Worm (Caenorhabditis elegans) whole organism, early embryonic: ENCODE measurements around the gene F13A2.5.

Source experiments
- B0310.2 ChIP-seq: sonication (generic microtip); optimal IDR thresholded peaks from 2 replicates; lab custom pipeline; 2016; ENCODE audit warnings: mild to moderate bottlenecking, missing genetic modification characterization, missing compliant biosample characterization
- F13C5.2 ChIP-seq: sonication (generic microtip); optimal IDR thresholded peaks from 2 replicates; lab custom pipeline; 2017; ENCODE audit warnings: mild to moderate bottlenecking, missing genetic modification characterization, inconsistent platforms, missing compliant biosample characterization
- aly-1 ChIP-seq: sonication (generic microtip); optimal IDR thresholded peaks from 2 replicates; lab custom pipeline; 2016; ENCODE audit warnings: missing genetic modification characterization, missing compliant biosample characterization
- ama-1 ChIP-seq: fragments of 150-350 bp; optimal IDR thresholded peaks from 2 replicates; lab custom pipeline; 2014
- ceh-13 ChIP-seq: fragments of 200-800 bp; sonication (Bioruptor generic); optimal IDR thresholded peaks from 2 replicates; lab custom pipeline; 2018; ENCODE audit warnings: mild to moderate bottlenecking, missing genetic modification characterization, missing compliant biosample characterization
- ceh-36 ChIP-seq: sonication (generic microtip); optimal IDR thresholded peaks from 2 replicates; lab custom pipeline; 2016; ENCODE audit warnings: missing genetic modification characterization, inconsistent platforms, missing compliant biosample characterization
- ets-7 ChIP-seq: sonication (generic microtip); optimal IDR thresholded peaks from 2 replicates; lab custom pipeline; 2016; ENCODE audit warnings: missing genotype, missing genetic modification characterization, missing compliant biosample characterization
- flt-1 ChIP-seq: fragments of 200-800 bp; sonication (Bioruptor generic); IDR thresholded peaks from 2 replicates; pipeline ENCODE4 v1.3.6; 2022; ENCODE audit warnings: missing genetic modification characterization, missing compliant biosample characterization
- hmbx-1 ChIP-seq: sonication (generic microtip); optimal IDR thresholded peaks from 2 replicates; lab custom pipeline; 2016; ENCODE audit warnings: mild to moderate bottlenecking, missing genetic modification characterization, missing compliant biosample characterization
- hmg-4 ChIP-seq: fragments of 200-800 bp; sonication (Bioruptor generic); optimal IDR thresholded peaks from 2 replicates; lab custom pipeline; 2018; ENCODE audit warnings: mild to moderate bottlenecking, missing genetic modification characterization, missing compliant biosample characterization
- hnd-1 ChIP-seq: sonication (generic microtip); optimal IDR thresholded peaks from 2 replicates; lab custom pipeline; 2016; ENCODE audit warnings: missing genetic modification characterization, missing compliant biosample characterization
- pes-1 ChIP-seq: fragments of 200-800 bp; sonication (Bioruptor generic); IDR thresholded peaks from 2 replicates; pipeline ENCODE4 v1.3.6; 2022; ENCODE audit warnings: missing genetic modification reagents, missing genetic modification characterization, missing compliant biosample characterization
- scrt-1 ChIP-seq: fragments of 200-800 bp; sonication (Bioruptor generic); IDR thresholded peaks from 2 replicates; pipeline ENCODE4 v1.3.6; 2022; ENCODE audit warnings: missing genetic modification characterization, missing compliant biosample characterization
- sea-1 ChIP-seq: fragments of 200-800 bp; sonication (Bioruptor generic); conservative IDR thresholded peaks from 2 replicates; pipeline ENCODE4 v1.3.6; 2022; ENCODE audit warnings: missing genetic modification characterization, missing compliant biosample characterization
- tbx-11 ChIP-seq: fragments of 200-800 bp; sonication (Bioruptor generic); IDR thresholded peaks from 2 replicates; pipeline ENCODE4 v1.3.6; 2022; ENCODE audit warnings: missing genetic modification characterization, missing compliant biosample characterization
- tbx-37 ChIP-seq: fragments of 200-800 bp; sonication (Bioruptor generic); conservative IDR thresholded peaks from 2 replicates; pipeline ENCODE4 v1.3.6; 2022; ENCODE audit warnings: missing genetic modification reagents, missing genetic modification characterization, missing compliant biosample characterization
- tra-4 ChIP-seq: sonication (generic microtip); optimal IDR thresholded peaks from 2 replicates; lab custom pipeline; 2017; ENCODE audit warnings: missing genetic modification characterization, missing compliant biosample characterization

The F13A2.5 gene

DNA sequence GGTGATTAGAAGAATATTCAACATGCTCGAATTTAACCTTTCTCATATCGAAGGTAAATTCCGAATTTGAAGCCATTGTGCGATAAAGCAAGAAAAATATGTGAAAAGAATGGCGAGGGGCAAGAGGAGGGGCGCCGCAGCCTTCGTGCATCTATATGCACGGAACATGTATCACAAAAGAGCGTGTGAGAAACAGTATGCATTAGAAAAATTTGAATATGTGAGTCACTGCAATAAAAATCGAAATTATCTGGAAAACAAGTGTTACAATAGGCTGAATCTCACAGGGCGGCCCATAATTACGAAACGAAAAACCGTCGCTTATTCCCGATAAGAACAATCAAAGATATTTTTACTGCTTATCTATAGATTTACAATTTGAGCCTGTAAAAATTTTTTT lies at the start of gene F13A2.5:
TSS of gene F13A2.5 (minus strand) at position 101 of the 400 bp plus-strand sequence.
- no peak for TF ChIP-seq pes-1 (GFP tag; lab: Robert Waterston, UW)
- no peak for TF ChIP-seq B0310.2 (tag; lab: Kevin White, UChicago)
- TF ChIP-seq ama-1 (lab: Kevin White, UChicago): no peak
- no peak for TF ChIP-seq ets-7 (tag; lab: Kevin White, UChicago)
- no peak for TF ChIP-seq flt-1 (GFP tag; lab: Robert Waterston, UW)
- TF ChIP-seq aly-1 (tag; lab: Kevin White, UChicago): no peak
- no peak for TF ChIP-seq sea-1
- no peak for TF ChIP-seq hmg-4 (GFP tag; lab: Kevin White, UChicago)
- TF ChIP-seq hnd-1 (tag; lab: Kevin White, UChicago): no peak
- no peak for TF ChIP-seq ceh-36
- TF ChIP-seq tbx-11: no peak

DNA sequence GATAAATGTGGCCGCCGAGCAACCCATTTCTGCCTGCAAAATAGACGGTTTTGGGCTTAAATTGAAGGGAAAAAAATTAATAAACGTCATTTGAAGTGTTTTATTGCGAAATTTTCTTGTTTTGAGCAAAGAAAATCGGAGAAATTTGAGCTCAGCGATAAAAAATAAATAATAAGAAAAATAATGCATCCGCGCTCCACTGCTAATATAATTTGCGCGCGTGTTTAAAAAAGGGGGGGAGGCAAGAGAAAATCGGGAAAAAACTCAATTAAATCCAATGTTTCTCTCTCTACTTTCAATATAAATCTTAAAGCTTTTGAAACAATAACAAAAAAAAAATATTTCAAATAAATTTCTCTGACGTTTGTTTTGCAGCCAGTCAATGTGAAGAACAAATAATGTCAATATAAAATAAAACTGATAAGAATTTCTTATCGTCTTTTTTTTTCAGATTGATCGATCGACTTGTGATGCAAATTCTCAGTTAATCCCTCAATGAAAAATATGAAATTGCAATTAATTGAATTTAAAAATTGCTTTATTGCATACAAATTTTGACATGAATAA lies 48.8 kb upstream of the F13A2.5 start, which contains the start of gene rft-2:
TSS of gene rft-2 (minus strand) at position 41 of the 567 bp plus-strand sequence.
- TF ChIP-seq hmg-4 (GFP tag; lab: Kevin White, UChicago) (no peak), F13C5.2 (tag; lab: Kevin White, UChicago) (peak; percentile 59)

- TF ChIP-seq ama-1 (lab: Kevin White, UChicago): no peak
- TF ChIP-seq hmbx-1 (tag; lab: Kevin White, UChicago): no peak
- TF ChIP-seq hnd-1 (tag; lab: Kevin White, UChicago): no peak
Measured at ce11 chrV:4447637-4448036, 45.9 kb upstream of the F13A2.5 start.

DNA sequence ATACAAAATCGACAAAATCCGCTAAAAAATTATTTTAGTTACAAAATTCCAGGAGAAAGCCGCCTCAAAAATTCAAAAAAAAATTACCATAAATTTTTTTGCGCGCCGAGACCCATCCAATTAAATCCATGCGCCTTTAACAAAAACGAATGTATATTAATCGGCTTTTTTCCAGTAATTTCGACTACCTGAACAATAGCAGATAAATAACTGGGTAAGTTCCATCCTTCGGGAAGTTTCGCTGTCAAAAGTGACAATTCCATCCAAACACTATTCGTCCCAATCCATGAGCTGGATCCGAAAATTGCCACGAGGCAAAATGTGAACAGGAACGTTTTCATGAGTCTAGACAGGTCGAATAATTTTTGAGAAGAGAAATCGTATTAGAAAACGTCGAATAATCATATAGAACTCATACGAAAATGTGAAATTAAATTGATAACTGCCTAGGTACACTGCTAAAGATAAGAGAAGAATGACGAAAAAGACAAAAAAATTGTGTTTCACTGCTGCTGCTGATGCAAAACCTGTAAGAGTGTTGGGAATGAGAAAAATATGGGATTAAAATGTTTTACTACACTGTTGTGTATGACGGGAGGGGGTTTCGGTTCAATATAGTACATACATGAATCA lies 41.1 kb upstream of the F13A2.5 start, which contains the start of gene rft-1:
TSS of gene rft-1 (minus strand) at position 475 of the 633 bp plus-strand sequence.
- TF ChIP-seq scrt-1 (no peak), ceh-13 (no peak), ama-1 (lab: Kevin White, UChicago) (no peak), B0310.2 (tag; lab: Kevin White, UChicago) (no peak), flt-1 (GFP tag; lab: Robert Waterston, UW) (no peak), tbx-11 (no peak), ets-7 (tag; lab: Kevin White, UChicago) (no peak), pes-1 (GFP tag; lab: Robert Waterston, UW) (no peak), sea-1 (no peak), hnd-1 (tag; lab: Kevin White, UChicago) (no peak), tra-4 (tag; lab: Kevin White, UChicago) (no peak), F13C5.2 (tag; lab: Kevin White, UChicago) (no peak), aly-1 (tag; lab: Kevin White, UChicago) (no peak), tbx-37 (no peak), hmbx-1 (tag; lab: Kevin White, UChicago) (no peak), ceh-36 (no peak), hmg-4 (GFP tag; lab: Kevin White, UChicago) (no peak)

DNA sequence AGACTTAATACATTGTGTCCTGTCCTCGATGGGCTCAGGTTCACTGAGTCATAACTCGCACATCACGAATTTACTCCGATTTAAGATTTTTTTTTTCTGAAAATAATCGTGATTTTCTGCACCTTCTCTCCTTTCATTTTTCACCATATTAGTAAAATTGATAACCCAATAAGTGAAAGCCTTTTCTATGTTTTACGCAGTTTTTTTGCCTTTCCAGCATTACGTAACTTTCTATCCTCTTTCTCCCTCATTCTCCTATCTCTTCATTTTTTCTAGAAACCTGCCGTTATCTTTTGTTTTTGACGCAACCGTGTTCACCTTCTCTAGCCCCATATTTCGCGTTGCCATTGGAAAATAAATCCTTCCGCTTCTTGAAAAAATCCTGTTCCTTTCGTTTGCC lies 35.5 kb upstream of the F13A2.5 start:
- TF ChIP-seq ets-7 (tag; lab: Kevin White, UChicago): no peak
- TF ChIP-seq flt-1 (GFP tag; lab: Robert Waterston, UW): no peak
- no peak for TF ChIP-seq hmg-4 (GFP tag; lab: Kevin White, UChicago)
- no peak for TF ChIP-seq ceh-36
- no peak for TF ChIP-seq ama-1 (lab: Kevin White, UChicago)
- TF ChIP-seq hnd-1 (tag; lab: Kevin White, UChicago): no peak
- TF ChIP-seq scrt-1: no peak
- TF ChIP-seq aly-1 (tag; lab: Kevin White, UChicago): no peak
- no peak for TF ChIP-seq ceh-13
- no peak for TF ChIP-seq tbx-37
- no peak for TF ChIP-seq F13C5.2 (tag; lab: Kevin White, UChicago)
- TF ChIP-seq pes-1 (GFP tag; lab: Robert Waterston, UW): no peak
- TF ChIP-seq sea-1: no peak
- no peak for TF ChIP-seq tbx-11
- TF ChIP-seq B0310.2 (tag; lab: Kevin White, UChicago): no peak
- TF ChIP-seq hmbx-1 (tag; lab: Kevin White, UChicago): no peak
- no peak for TF ChIP-seq tra-4 (tag; lab: Kevin White, UChicago)

DNA sequence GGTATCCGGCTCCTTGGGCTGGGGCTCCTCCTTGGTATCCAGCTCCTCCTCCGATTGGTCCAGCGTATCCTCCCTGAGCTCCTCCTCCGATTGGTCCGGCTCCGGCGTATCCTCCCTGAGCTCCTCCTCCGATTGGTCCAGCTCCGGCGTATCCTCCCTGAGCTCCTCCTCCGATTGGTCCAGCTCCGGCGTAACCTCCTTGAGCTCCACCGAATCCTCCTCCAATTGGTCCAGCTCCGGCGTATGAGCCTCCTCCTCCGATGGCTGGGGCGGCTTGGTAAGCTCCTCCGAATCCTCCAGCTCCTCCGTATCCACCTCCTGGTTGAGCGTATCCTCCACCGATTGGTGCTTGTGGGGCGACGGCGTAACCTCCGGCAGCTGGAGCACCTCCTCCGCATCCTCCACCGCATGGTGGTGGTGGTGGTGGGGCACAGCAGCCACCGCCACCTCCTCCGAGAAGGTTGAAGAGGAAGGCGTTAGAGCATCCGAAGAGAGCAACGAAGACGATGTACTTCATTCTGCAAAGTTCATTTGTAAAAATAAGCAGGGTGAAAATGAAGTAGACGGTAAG lies 33.7 kb upstream of the F13A2.5 start, which contains the start of gene Y47D7A.13:
TSS of gene Y47D7A.13 (minus strand) at position 517 of the 571 bp plus-strand sequence.
- TF ChIP-seq tbx-11: no peak
- no peak for TF ChIP-seq scrt-1
- TF ChIP-seq aly-1 (tag; lab: Kevin White, UChicago): no peak
- no peak for TF ChIP-seq sea-1

DNA sequence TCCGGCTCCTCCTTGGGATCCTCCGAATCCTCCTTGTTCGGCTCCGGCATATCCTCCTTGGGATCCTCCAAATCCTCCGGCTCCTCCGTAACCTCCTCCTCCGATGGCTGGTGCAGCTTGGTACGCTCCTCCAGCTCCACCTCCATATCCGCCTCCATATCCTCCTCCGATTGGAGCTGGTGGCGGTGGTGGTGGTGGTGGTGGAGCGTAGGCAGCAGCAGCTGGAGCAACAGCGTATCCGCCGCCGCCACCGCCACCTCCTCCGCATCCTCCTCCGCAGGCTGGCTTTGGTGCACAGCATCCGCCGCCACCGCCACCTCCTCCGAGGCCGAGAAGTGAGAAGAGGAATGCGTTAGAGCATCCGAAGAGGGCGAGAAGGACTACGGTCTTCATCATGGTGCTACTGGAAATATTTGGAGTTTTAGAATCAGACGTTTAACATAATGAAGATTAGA lies 31.0 kb upstream of the F13A2.5 start, which contains the start of gene Y47D7A.15:
TSS of gene Y47D7A.15 (minus strand) at position 405 of the 455 bp plus-strand sequence.
- TF ChIP-seq ets-7 (tag; lab: Kevin White, UChicago): no peak
- TF ChIP-seq tbx-37: no peak
- TF ChIP-seq tbx-11: no peak
- no peak for TF ChIP-seq F13C5.2 (tag; lab: Kevin White, UChicago)
- no peak for TF ChIP-seq hmbx-1 (tag; lab: Kevin White, UChicago)
- no peak for TF ChIP-seq pes-1 (GFP tag; lab: Robert Waterston, UW)
- TF ChIP-seq flt-1 (GFP tag; lab: Robert Waterston, UW): no peak
- no peak for TF ChIP-seq B0310.2 (tag; lab: Kevin White, UChicago)
- TF ChIP-seq aly-1 (tag; lab: Kevin White, UChicago): no peak
- no peak for TF ChIP-seq sea-1
- TF ChIP-seq scrt-1: no peak
- TF ChIP-seq tra-4 (tag; lab: Kevin White, UChicago): no peak
- no peak for TF ChIP-seq hnd-1 (tag; lab: Kevin White, UChicago)
- TF ChIP-seq ama-1 (lab: Kevin White, UChicago): no peak
- TF ChIP-seq ceh-36: no peak
